Fruit fly (Drosophila melanogaster): Measurements from ENCODE around the gene TotB.

Gene TotB

DNA sequence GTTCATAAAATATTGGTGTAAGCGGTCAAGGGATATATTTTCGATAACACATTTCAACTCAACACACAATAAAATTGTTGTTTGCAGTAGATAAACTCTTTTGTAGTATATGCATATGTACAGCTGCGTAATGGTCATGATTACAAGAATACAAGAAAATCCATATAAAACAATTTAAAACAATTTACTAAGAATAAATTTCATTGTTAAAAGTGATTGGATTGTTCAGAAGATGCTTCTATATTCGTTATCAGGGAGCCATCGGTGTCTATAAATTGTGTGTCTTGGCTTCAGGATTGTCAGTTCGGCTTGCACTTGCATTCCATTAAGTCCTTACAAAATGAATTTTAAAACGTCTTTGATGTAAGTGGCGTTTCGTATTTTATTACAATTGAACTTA is at the start of gene TotB:
TotB (plus strand) TSS at position 301 of the 400 bp plus-strand sequence.
- no peak for TF ChIP-seq CG17801 (GFP tag; optimal IDR thresholded peaks at IDR 0.05; ENCODE audit: partially characterized antibody)

DNA sequence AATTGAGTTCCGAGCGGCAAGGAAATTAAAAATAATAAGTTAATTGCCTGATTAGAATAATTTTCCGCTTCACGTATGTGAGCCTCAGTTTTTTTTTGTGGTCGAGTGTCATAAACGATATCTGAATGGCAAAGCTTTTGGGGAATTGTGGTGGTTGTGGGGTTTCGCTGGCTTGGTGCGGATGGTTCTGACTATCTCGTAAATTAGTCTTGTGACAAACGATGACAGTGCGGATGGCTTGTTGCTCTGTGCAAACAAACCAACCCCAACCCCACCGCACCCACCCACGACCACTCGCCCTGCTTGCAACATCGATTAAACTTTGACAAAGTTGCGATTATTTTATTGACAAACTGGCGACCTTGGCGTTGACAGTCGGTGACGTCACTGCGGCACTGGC is 46.8 kb upstream of the TotB start:
- TF ChIP-seq CG17801 (GFP tag; optimal IDR thresholded peaks at IDR 0.05; ENCODE audit: partially characterized antibody), result no peak

DNA sequence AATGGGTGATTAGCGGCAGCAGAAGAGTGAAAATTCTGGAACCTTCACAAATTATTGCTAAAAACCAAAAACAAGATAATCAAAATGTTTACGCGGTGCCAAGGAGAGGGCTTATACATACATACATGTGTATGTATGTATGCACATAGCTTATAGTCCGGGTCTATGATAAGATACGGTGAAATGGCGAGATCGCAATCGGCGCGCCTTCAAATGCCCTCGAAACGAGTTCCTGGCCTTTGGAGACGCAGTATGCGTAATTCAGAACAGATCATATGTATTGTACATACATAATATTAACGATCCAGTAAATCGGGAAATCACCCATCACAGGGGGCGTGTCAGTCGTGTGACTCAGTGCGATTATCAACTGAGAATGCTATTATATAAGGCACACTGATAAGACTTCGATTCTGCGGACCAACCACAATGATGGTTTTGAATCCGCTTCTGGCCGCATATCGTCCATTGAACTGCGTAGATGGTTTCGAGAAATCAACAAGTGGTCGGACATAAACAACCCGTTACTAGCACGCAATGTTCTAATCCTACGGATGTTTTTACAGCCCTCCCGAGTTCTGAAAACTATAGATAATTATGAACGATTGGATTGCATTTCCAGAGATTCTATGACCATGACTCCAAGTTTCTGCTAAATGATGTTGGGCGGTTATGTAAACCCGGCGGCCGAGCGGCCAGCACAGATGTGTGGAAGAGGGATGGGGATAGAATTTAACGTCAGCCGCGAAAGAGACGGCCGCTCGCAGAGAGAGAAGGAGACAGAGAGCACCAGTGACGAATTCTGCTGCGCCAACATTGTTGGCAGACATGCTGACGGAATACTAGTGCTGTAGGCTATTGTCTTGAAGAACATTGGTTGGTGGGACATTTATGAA is 45.0 kb upstream of the TotB start:
- TF ChIP-seq CG17801 (GFP tag; optimal IDR thresholded peaks at IDR 0.05; ENCODE audit: partially characterized antibody), result peak; percentile 7

DNA sequence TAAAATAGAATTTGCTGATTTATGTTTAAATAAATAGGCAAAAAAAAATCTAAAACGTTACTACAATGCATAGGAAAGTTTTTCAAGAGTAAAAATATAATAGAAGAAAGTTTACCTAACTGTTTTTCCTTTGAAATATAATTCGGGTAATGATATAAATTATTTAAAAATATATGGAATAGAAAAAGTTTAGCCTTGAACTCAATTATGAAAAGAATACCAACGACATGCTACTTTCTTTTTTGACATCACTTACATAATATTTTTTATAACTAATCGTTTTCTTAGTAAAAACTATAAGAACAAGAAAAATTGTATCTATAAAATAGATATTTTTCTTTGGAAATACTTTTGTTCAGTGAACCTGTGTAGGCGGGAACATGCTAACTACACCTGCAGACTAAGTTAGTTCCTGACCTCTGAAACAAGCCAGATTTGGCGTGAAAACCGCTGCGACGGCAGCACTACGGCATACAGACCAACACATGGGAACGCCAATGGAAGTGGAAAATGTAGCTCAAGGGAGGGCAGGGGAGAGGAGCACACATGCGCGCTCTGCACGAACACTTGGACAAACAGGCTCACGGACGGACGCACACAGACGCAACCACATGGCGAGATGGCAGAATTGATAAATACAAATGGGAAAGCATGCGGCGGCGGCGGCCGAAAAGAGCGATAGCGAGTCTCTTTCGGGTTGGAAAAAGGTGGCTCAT is 44.2 kb upstream of the TotB start:
- no peak for TF ChIP-seq CG17801 (GFP tag; optimal IDR thresholded peaks at IDR 0.05; ENCODE audit: partially characterized antibody)

DNA sequence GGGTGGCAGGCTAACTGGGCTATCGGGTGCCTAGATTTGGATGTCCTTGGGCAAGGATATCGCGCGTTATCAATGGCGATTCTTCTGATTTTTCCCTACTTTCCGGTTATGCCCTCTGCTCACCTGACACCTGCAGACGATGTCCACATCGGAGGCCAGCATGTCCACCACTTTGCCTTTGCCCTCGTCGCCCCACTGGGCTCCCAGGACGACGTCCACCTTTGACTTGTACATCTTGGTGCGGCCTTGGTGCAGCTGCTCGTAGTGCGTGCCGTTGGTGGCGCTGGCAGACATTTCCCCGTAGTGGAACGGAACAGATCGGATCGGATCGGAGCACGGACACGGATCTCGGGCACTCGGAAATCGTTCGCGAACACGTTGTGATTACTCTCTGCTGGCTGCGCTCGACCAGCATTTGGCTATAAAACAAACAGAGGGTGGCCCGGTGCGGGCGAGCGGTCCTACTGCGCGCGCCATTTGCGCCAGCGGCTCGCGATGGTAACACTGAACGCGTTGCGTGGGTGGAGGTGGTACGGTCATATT is 43.5 kb upstream of the TotB start, which contains the start of gene Adss:
Adss (minus strand) TSS at position 428 of the 543 bp plus-strand sequence.
- TF ChIP-seq CG17801 (GFP tag; optimal IDR thresholded peaks at IDR 0.05; ENCODE audit: partially characterized antibody), result peak; percentile 58

DNA sequence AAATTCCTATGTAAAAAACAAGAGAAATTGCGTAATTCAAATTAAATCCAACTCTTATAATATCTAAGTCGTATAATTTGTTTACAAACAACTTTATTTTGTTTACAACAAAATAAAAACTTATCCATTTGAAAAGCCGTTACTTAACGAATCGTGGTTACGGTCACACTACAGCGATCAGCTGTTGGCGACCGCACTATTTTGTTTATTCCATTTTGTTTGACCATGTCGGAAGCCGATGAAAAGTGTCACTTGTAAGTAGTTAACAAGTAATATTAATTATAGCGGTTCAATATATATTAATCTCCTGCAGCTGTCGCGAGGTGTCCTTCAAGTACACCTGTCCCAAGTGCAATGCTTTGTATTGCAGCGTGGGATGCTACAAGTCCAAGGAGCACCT is 42.8 kb upstream of the TotB start, which contains the start of gene CG31223:
CG31223 (plus strand) TSS at position 165 of the 400 bp plus-strand sequence.
- no peak for TF ChIP-seq CG17801 (GFP tag; optimal IDR thresholded peaks at IDR 0.05; ENCODE audit: partially characterized antibody)

DNA sequence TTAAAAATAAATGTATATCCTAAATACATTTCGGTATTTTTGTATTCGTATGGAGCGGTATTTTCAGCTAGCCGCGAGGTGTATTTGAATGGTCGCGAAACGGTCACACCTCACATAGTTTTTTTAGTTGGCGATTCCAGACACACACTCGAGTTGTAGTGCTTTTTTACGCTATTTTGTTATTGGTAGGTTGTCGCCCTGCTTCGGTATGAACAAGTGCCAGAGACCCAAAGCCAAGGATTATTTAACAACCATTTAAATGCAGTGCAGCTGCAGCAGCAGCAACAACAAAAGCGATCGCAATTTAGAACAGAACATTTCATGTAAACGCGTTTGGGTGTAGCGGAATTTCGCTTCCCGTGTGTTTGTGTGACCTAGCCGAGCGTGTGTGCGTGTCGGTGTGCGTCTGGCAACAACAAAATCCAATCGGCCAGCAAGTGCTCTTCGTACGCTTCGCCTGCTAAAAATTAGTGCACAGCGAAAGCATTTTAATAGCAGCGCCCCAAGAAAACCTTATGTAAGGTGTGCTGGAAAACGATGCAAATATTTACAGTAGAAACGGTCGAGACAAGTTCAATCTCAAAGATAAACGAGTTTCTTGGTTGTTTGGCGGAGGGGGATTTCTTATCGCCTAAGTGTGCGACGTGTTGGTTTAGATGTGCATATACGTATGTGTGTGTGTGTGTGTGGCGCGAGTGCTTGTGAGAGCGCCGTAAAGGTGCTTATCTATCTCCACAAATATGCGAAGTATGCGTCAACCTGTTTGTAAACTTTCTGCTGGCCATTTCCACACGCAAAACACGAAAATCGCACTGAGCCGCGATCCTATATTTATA is 40.8 kb upstream of the TotB start, which contains the start of gene Synd:
Synd (plus strand) TSS at position 111 of the 836 bp plus-strand sequence.
- peak; percentile 41 for TF ChIP-seq CG17801 (GFP tag; optimal IDR thresholded peaks at IDR 0.05; ENCODE audit: partially characterized antibody)

DNA sequence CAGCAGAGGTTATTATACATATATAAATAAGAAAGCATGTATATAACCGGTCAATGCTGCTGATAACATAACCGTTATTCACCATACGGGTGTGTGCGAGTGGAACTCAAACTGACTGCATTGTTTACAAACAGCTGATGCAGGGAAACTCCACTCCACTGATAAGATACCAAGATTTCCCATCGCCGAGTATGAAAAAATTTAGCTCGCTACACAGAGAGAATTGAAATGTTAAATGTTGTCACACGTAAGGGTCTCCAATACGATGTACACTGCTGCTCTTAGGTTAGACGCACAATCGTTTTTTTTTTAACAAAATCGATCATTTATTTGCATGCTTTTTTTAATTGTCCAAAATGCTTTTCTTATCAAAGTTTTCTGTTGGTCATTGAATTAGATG is 40.1 kb upstream of the TotB start:
- TF ChIP-seq CG17801 (GFP tag; optimal IDR thresholded peaks at IDR 0.05; ENCODE audit: partially characterized antibody), result no peak

DNA sequence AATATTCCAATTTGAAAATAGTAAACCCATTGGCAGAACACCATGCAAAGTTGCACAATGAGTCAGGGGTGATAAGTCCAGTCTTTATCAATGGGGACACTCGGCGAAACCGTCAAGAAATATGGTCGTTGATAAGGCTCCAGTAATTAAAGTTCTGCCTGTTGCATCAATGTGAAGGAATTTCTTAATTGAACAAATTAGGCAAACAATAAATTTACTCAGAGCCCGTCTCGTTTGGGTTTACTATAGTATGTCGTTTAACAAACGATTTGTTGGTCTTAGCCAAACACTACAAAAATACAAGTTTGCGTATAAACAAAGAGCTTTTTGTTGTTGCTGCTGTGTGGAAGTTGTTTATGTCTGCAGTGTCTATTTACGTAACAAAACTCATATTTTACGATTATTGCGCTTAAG is 39.0 kb upstream of the TotB start:
- TF ChIP-seq CG17801 (GFP tag; optimal IDR thresholded peaks at IDR 0.05; ENCODE audit: partially characterized antibody), result no peak

DNA sequence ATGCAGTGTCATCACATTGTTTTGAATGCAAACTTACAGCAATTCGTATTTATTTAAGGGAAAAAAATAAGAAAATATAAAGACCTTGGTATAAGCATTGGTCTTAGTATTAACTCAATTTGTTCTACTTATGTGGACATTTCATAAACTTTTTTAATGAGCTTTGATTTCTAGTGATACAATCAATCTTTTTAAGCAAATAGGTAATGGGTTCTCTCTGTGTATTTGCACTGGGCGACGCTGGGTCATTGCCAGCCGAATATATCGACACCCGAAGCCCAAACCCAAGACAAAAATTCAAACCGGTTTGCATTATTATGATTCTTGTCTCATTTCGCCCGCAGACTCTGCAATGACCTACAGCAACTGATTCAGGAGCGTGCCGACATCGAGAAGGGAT is 38.2 kb upstream of the TotB start:
- no peak for TF ChIP-seq CG17801 (GFP tag; optimal IDR thresholded peaks at IDR 0.05; ENCODE audit: partially characterized antibody)

DNA sequence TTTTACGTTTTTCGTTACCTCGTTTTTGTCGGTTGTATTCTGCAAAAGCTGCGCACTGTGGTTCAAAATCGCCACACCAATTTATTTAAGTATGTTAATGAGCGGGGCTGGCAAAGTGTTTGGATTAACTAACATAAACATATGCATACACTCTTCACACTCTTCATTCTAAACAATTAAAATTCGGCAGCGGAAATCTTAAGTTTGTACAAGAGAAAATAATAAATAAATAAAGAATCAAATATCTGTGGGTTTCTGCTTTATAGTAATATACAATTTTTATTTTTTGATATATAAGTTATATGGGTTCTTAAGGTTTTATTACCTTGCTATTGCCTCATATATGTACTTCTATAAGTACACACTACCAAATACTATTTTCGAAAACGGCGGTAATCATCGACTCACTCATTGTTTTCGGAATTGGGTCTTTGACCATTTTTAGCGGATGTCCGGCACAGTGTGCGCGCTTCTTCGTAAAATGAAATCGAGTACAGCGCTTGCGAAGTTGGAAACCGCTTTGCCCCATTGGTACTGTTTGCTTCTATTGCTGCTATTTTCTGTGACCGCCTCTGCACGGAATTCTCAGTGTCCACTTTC is 37.4 kb upstream of the TotB start:
- peak; percentile 34 for TF ChIP-seq CG17801 (GFP tag; optimal IDR thresholded peaks at IDR 0.05; ENCODE audit: partially characterized antibody)

DNA sequence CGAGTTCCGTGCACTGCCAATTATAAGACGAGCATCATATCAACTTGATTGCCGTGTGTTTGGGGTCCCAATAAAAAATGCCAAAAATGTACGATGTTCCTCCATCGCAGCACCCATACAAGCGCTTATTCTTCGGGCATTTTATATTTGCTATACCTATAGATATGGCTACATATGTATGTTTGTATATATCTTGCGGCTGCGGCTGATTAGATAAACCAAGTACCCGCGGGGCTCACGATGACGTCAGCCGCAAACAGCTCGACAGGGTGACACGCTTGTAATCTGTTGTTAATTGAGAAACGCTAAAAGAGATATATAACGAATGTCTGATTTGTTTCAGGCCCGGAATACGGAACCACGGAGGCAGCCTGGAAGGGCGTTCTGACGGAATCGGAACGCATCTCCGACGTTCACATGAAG is 36.5 kb upstream of the TotB start:
- no peak for TF ChIP-seq CG17801 (GFP tag; optimal IDR thresholded peaks at IDR 0.05; ENCODE audit: partially characterized antibody)

DNA sequence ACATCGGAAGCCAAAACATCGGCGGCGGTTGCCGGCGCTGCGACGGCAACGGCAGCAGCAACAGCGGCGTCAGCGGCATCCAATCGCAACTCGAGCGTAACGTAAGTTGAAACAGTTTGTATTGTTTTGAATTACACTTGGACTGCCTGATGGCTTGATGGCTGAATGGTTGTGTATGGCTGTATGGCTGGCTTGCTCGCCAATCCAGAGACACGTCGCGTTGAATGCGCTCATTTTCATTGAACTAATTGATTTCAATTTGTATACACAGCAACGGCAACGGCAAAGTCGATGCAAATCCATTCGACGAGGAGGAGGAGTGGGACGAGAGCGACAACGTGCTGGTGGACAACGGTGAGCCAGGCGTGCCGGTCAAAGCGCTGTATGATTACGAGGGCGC is 35.0 kb upstream of the TotB start:
- no peak for TF ChIP-seq CG17801 (GFP tag; optimal IDR thresholded peaks at IDR 0.05; ENCODE audit: partially characterized antibody)

DNA sequence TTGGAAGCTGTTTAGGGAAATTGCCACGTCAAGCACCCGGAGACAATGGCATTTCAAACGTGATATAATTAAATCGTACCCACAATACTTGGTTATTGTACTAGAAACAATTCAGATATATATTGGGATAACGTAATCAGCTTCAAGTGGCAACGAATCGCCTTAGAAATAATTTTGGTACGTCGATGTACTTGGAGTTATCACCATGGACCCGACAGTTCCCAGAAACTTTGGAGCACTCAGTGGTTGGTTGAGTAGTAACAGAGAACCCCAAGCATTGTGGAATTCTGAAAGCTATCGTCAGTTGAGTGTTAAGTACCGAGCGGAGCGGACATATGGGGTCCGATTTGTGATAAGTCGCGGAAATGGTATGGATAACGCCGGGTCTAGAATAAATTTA is 31.9 kb upstream of the TotB start, which contains the start of gene CG15695:
CG15695 (plus strand) TSS at position 301 of the 400 bp plus-strand sequence.
- no peak for TF ChIP-seq CG17801 (GFP tag; optimal IDR thresholded peaks at IDR 0.05; ENCODE audit: partially characterized antibody)

Measured in ovary, adult (tissue).